Worm (Caenorhabditis elegans) whole organism, late embryonic: ENCODE measurements around the gene alh-4.

ENCODE experiments used
- C08G9.2 ChIP-seq: sonication (generic microtip); optimal IDR thresholded peaks from 2 replicates; lab custom pipeline; 2016; ENCODE audit warnings: mild to moderate bottlenecking, missing genetic modification characterization, moderate library complexity, missing compliant biosample characterization
- C38D4.7 ChIP-seq: fragments of 200-800 bp; sonication (Bioruptor generic); optimal IDR thresholded peaks from 2 replicates; lab custom pipeline; 2018; ENCODE audit warnings: mild to moderate bottlenecking, missing genetic modification characterization, moderate library complexity, missing compliant biosample characterization
- ceh-18 ChIP-seq: sonication (generic microtip); optimal IDR thresholded peaks from 2 replicates; lab custom pipeline; 2016; ENCODE audit warnings: missing genetic modification characterization, missing compliant biosample characterization
- ceh-19 ChIP-seq: fragments of 200-800 bp; sonication (Bioruptor generic); optimal IDR thresholded peaks from 2 replicates; lab custom pipeline; 2018; ENCODE audit warnings: mild to moderate bottlenecking, missing genetic modification characterization, missing compliant biosample characterization
- ceh-2 ChIP-seq: sonication (generic microtip); optimal IDR thresholded peaks from 2 replicates; lab custom pipeline; 2016; ENCODE audit warnings: missing genotype, missing genetic modification characterization, missing compliant biosample characterization
- ceh-22 ChIP-seq: sonication (generic microtip); optimal IDR thresholded peaks from 2 replicates; lab custom pipeline; 2017; ENCODE audit warnings: missing biosample characterization, missing genetic modification characterization
- ceh-24 ChIP-seq: sonication (generic microtip); optimal IDR thresholded peaks from 2 replicates; lab custom pipeline; 2016; ENCODE audit warnings: mild to moderate bottlenecking, missing genetic modification characterization, missing compliant biosample characterization
- ceh-30 ChIP-seq: fragments of 150-350 bp; optimal IDR thresholded peaks from 2 replicates; lab custom pipeline; 2014; ENCODE audit warnings: missing biosample characterization, missing genetic modification characterization
- ceh-31 ChIP-seq: sonication (generic microtip); optimal IDR thresholded peaks from 2 replicates; lab custom pipeline; 2016; ENCODE audit warnings: missing genetic modification characterization, missing compliant biosample characterization
- ceh-34 ChIP-seq: sonication (generic microtip); optimal IDR thresholded peaks from 2 replicates; lab custom pipeline; 2016; ENCODE audit warnings: mild to moderate bottlenecking, missing genetic modification characterization, missing compliant biosample characterization
- elt-4 ChIP-seq: sonication (generic microtip); optimal IDR thresholded peaks from 2 replicates; lab custom pipeline; 2016; ENCODE audit warnings: missing genetic modification characterization, missing compliant biosample characterization
- ets-4 ChIP-seq: sonication (generic microtip); optimal IDR thresholded peaks from 2 replicates; lab custom pipeline; 2016; ENCODE audit warnings: missing genetic modification characterization, missing compliant biosample characterization
- fax-1 ChIP-seq: sonication (generic microtip); optimal IDR thresholded peaks from 2 replicates; lab custom pipeline; 2016; ENCODE audit warnings: missing genotype, missing genetic modification characterization, missing compliant biosample characterization
- fkh-10 ChIP-seq: fragments of 150-350 bp; optimal IDR thresholded peaks from 2 replicates; lab custom pipeline; 2014; ENCODE audit warnings: missing biosample characterization, missing genetic modification reagents, missing genetic modification characterization
- fkh-6 ChIP-seq: sonication (generic microtip); optimal IDR thresholded peaks from 2 replicates; lab custom pipeline; 2016; ENCODE audit warnings: missing genetic modification characterization, missing compliant biosample characterization
- gmeb-2 ChIP-seq: sonication (generic microtip); optimal IDR thresholded peaks from 2 replicates; lab custom pipeline; 2016; ENCODE audit warnings: missing genetic modification characterization, inconsistent platforms, missing compliant biosample characterization
- hlh-13 ChIP-seq: fragments of 200-800 bp; sonication (Bioruptor generic); optimal IDR thresholded peaks from 2 replicates; lab custom pipeline; 2018; ENCODE audit warnings: mild to moderate bottlenecking, missing genetic modification characterization, missing compliant biosample characterization
- hlh-6 ChIP-seq: sonication (generic microtip); optimal IDR thresholded peaks from 2 replicates; lab custom pipeline; 2016; ENCODE audit warnings: missing genotype, missing genetic modification characterization, missing compliant biosample characterization
- hlh-8 ChIP-seq: sonication (generic microtip); optimal IDR thresholded peaks from 2 replicates; lab custom pipeline; 2016; ENCODE audit warnings: missing genotype, missing genetic modification characterization, missing compliant biosample characterization
- lim-6 ChIP-seq: sonication (generic microtip); optimal IDR thresholded peaks from 2 replicates; lab custom pipeline; 2016; ENCODE audit warnings: missing genetic modification characterization, missing compliant biosample characterization
- mec-3 ChIP-seq: sonication (generic microtip); optimal IDR thresholded peaks from 2 replicates; lab custom pipeline; 2016; ENCODE audit warnings: borderline replicate concordance, missing genetic modification characterization, missing compliant biosample characterization
- nfya-1 ChIP-seq: sonication (generic microtip); optimal IDR thresholded peaks from 2 replicates; lab custom pipeline; 2017; ENCODE audit warnings: missing genetic modification characterization, mild to moderate bottlenecking, missing compliant biosample characterization, antibody characterized with exemption, moderate library complexity
- pag-3 ChIP-seq: sonication (generic microtip); optimal IDR thresholded peaks from 2 replicates; lab custom pipeline; 2016; ENCODE audit warnings: missing compliant biosample characterization, missing genetic modification characterization, borderline replicate concordance
- pat-9 ChIP-seq: fragments of 200-800 bp; sonication (Bioruptor generic); optimal IDR thresholded peaks from 2 replicates; lab custom pipeline; 2018; ENCODE audit warnings: mild to moderate bottlenecking, missing genetic modification characterization, moderate library complexity, missing compliant biosample characterization
- pha-2 ChIP-seq: sonication (generic microtip); optimal IDR thresholded peaks from 2 replicates; lab custom pipeline; 2017; ENCODE audit warnings: mild to moderate bottlenecking, missing genetic modification characterization, missing compliant biosample characterization
- ref-2 ChIP-seq: sonication (generic microtip); optimal IDR thresholded peaks from 2 replicates; lab custom pipeline; 2016; ENCODE audit warnings: missing genetic modification characterization, missing compliant biosample characterization
- sox-2 ChIP-seq: fragments of 200-800 bp; sonication (Bioruptor generic); IDR thresholded peaks from 2 replicates; pipeline ENCODE4 v1.3.6; 2022; ENCODE audit warnings: missing genetic modification reagents, missing genetic modification characterization, missing compliant biosample characterization
- syd-9 ChIP-seq: sonication (generic microtip); optimal IDR thresholded peaks from 2 replicates; lab custom pipeline; 2016; ENCODE audit warnings: mild to moderate bottlenecking, missing genetic modification characterization, moderate library complexity, missing compliant biosample characterization
- tbx-2 ChIP-seq: sonication (generic microtip); optimal IDR thresholded peaks from 2 replicates; lab custom pipeline; 2016; ENCODE audit warnings: missing genetic modification characterization, missing compliant biosample characterization
- tbx-7 ChIP-seq: sonication (generic microtip); optimal IDR thresholded peaks from 2 replicates; lab custom pipeline; 2016; ENCODE audit warnings: missing genotype, missing genetic modification characterization, missing compliant biosample characterization
- ttx-3 ChIP-seq: sonication (generic microtip); optimal IDR thresholded peaks from 2 replicates; lab custom pipeline; 2016; ENCODE audit warnings: missing genetic modification reagents, missing genetic modification characterization, missing compliant biosample characterization
- unc-3 ChIP-seq, 2 experiments: fragments of 200-800 bp in 1 of 2; sonication (Bioruptor generic) in 1 of 2; sonication (generic microtip) in 1 of 2; conservative IDR thresholded peaks in 1 of 2; optimal IDR thresholded peaks in 1 of 2; 2 replicates each; pipeline versions ENCODE4 v1.3.6 to Lab custom; 2016 to 2022; ENCODE audit warnings: missing compliant biosample characterization in 2 of 2, missing genetic modification characterization in 2 of 2, missing genetic modification reagents in 1 of 2
- unc-42 ChIP-seq: sonication (generic microtip); optimal IDR thresholded peaks from 2 replicates; lab custom pipeline; 2016; ENCODE audit warnings: missing genotype, missing genetic modification characterization, missing compliant biosample characterization
- unc-55 ChIP-seq: sonication (generic microtip); optimal IDR thresholded peaks from 2 replicates; lab custom pipeline; 2017; ENCODE audit warnings: missing biosample characterization, missing genetic modification reagents, missing genetic modification characterization
- unc-86 ChIP-seq: sonication (generic microtip); optimal IDR thresholded peaks from 2 replicates; lab custom pipeline; 2016; ENCODE audit warnings: missing genetic modification characterization, missing compliant biosample characterization
- zip-5 ChIP-seq: sonication (generic microtip); optimal IDR thresholded peaks from 2 replicates; lab custom pipeline; 2016; ENCODE audit warnings: missing genetic modification characterization, missing compliant biosample characterization

Gene alh-4

ce11 chrV:6441613-6442012 is 11.9 kb upstream of the alh-4 start, which contains the start of gene T05H4.15:
Gene T05H4.15 (minus strand): TSS chrV:6441713.
- TF ChIP-seq pha-2 (tag; lab: Kevin White, UChicago) (no peak), ttx-3 (no peak), ceh-2 (tag; lab: Kevin White, UChicago) (no peak), gmeb-2 (tag; lab: Kevin White, UChicago) (no peak), ets-4 (tag; lab: Kevin White, UChicago) (no peak), ceh-34 (tag; lab: Kevin White, UChicago) (no peak), sox-2 (GFP tag; lab: Robert Waterston, UW) (no peak), syd-9 (tag; lab: Kevin White, UChicago) (no peak), pag-3 (tag; lab: Kevin White, UChicago) (no peak), hlh-8 (tag; lab: Kevin White, UChicago) (no peak), C38D4.7 (GFP tag; lab: Kevin White, UChicago) (no peak), zip-5 (tag; lab: Kevin White, UChicago) (no peak), fax-1 (tag; lab: Kevin White, UChicago) (no peak), pat-9 (no peak), unc-3 (GFP tag; conservative IDR thresholded peaks at IDR 0.05; lab: Robert Waterston, UW) (no peak), unc-3 (tag; optimal IDR thresholded peaks at IDR 0.05; lab: Kevin White, UChicago) (no peak), hlh-13 (no peak), ceh-24 (tag; lab: Kevin White, UChicago) (no peak), ceh-22 (tag; lab: Kevin White, UChicago) (no peak)

- TF ChIP-seq C08G9.2 (tag; lab: Kevin White, UChicago) (no peak), gmeb-2 (tag; lab: Kevin White, UChicago) (no peak), mec-3 (no peak), pha-2 (tag; lab: Kevin White, UChicago) (no peak), ceh-19 (no peak), lim-6 (tag; lab: Kevin White, UChicago) (no peak)
Observed at ce11 chrV:6438601-6439000, 8.9 kb upstream of the alh-4 start, which contains the start of gene T05H4.4. Gene T05H4.4 (plus strand): TSS chrV:6438901.

- no peak for TF ChIP-seq gmeb-2 (tag; lab: Kevin White, UChicago)
- TF ChIP-seq fax-1 (tag; lab: Kevin White, UChicago) = no peak
- no peak for TF ChIP-seq fkh-10
- no peak for TF ChIP-seq hlh-6
- TF ChIP-seq unc-55 (GFP tag; lab: Kevin White, UChicago) = no peak
- no peak for TF ChIP-seq nfya-1 (tag; lab: Kevin White, UChicago)
- no peak for TF ChIP-seq unc-86 (tag; lab: Kevin White, UChicago)
Observed at ce11 chrV:6436332-6436731, 6.6 kb upstream of the alh-4 start, which contains the start of gene hpo-19. Gene hpo-19 (plus strand): TSS chrV:6436645.

ce11 chrV:6433446-6434178 is 3.9 kb upstream of the alh-4 start, which contains the start of the genes gad-1 and erfa-1:
Gene gad-1 (minus strand): TSS chrV:6433496.
Gene erfa-1 (plus strand): TSS chrV:6434128.
- TF ChIP-seq unc-42 (tag; lab: Kevin White, UChicago) = peak; percentile 35
- no peak for TF ChIP-seq fkh-6 (tag; lab: Kevin White, UChicago)
- TF ChIP-seq elt-4 (tag; lab: Kevin White, UChicago) = no peak
- TF ChIP-seq ref-2 (tag; lab: Kevin White, UChicago) = peak; percentile 7
- peak; percentile 68 for TF ChIP-seq tbx-2 (tag; lab: Kevin White, UChicago)
- TF ChIP-seq C08G9.2 (tag; lab: Kevin White, UChicago) = peak; percentile 80
- no peak for TF ChIP-seq ceh-18 (tag; lab: Kevin White, UChicago)
- TF ChIP-seq ceh-31 (tag; lab: Kevin White, UChicago) = peak; percentile 74
- no peak for TF ChIP-seq ceh-30 (tag; lab: Kevin White, UChicago)
- TF ChIP-seq tbx-7 (tag; lab: Kevin White, UChicago) = peak; percentile 7
- peak; percentile 15 for TF ChIP-seq hlh-8 (tag; lab: Kevin White, UChicago)
- TF ChIP-seq ceh-2 (tag; lab: Kevin White, UChicago) = peak; percentile 67
- TF ChIP-seq fkh-10 = no peak
- peak; percentile 8 for TF ChIP-seq nfya-1 (tag; lab: Kevin White, UChicago)
- TF ChIP-seq ets-4 (tag; lab: Kevin White, UChicago) = peak; percentile 53
